Fruit fly (Drosophila melanogaster) whole organism, prepupa: Measurements from ENCODE around the gene Trf2.

ENCODE experiments used
- Blimp-1 ChIP-seq: fragments of 200-800 bp; sonication (Bioruptor generic); optimal IDR thresholded peaks from 3 replicates; lab custom pipeline; 2017; ENCODE audit warnings: missing biosample characterization, missing genetic modification characterization, mild to moderate bottlenecking, moderate library complexity, missing genetic modification reagents
- CG10669 ChIP-seq: fragments of 200-800 bp; sonication (Bioruptor generic); optimal IDR thresholded peaks from 3 replicates; lab custom pipeline; 2018; ENCODE audit warnings: missing biosample characterization, mild to moderate bottlenecking, missing genetic modification characterization, moderate library complexity
- CG11294 ChIP-seq: fragments of 200-800 bp; sonication (Bioruptor generic); IDR thresholded peaks from 2 replicates; pipeline ENCODE4 v1.3.6; 2022; ENCODE audit warnings: missing biosample characterization, missing genetic modification characterization
- CG11902 ChIP-seq: fragments of 200-800 bp; sonication (Bioruptor generic); optimal IDR thresholded peaks from 3 replicates; lab custom pipeline; 2016; ENCODE audit warnings: missing biosample characterization, missing genetic modification characterization
- CG3032 ChIP-seq: fragments of 200-800 bp; optimal IDR thresholded peaks from 2 replicates; lab custom pipeline; 2019; ENCODE audit warnings: missing biosample characterization, mild to moderate bottlenecking, missing genetic modification characterization, moderate library complexity
- CG31627 ChIP-seq: fragments of 200-800 bp; sonication (Bioruptor generic); optimal IDR thresholded peaks from 3 replicates; lab custom pipeline; 2016; ENCODE audit warnings: missing biosample characterization, missing genetic modification characterization
- CG32006 ChIP-seq: fragments of 200-800 bp; sonication (Bioruptor generic); optimal IDR thresholded peaks from 3 replicates; lab custom pipeline; 2017; ENCODE audit warnings: missing biosample characterization, mild to moderate bottlenecking, missing genetic modification characterization
- CG34406 ChIP-seq: fragments of 200-800 bp; sonication (Bioruptor generic); optimal IDR thresholded peaks from 3 replicates; lab custom pipeline; 2016; ENCODE audit warnings: missing biosample characterization, missing genetic modification characterization
- CG3919 ChIP-seq: fragments of 200-800 bp; sonication (Bioruptor generic); optimal IDR thresholded peaks from 3 replicates; lab custom pipeline; 2016; ENCODE audit warnings: missing biosample characterization, missing genetic modification characterization
- CG4318 ChIP-seq: fragments of 200-800 bp; sonication (Bioruptor generic); optimal IDR thresholded peaks from 3 replicates; lab custom pipeline; 2017; ENCODE audit warnings: missing biosample characterization, mild to moderate bottlenecking, missing genetic modification characterization
- CG6792 ChIP-seq: fragments of 200-800 bp; sonication (Bioruptor generic); optimal IDR thresholded peaks from 3 replicates; lab custom pipeline; 2016; ENCODE audit warnings: missing biosample characterization, missing genetic modification characterization
- CG6808 ChIP-seq: fragments of 200-800 bp; sonication (Bioruptor generic); optimal IDR thresholded peaks from 3 replicates; lab custom pipeline; 2017; ENCODE audit warnings: missing biosample characterization, missing genetic modification characterization, mild to moderate bottlenecking, moderate library complexity, missing genetic modification reagents
- CG7368 ChIP-seq: fragments of 200-800 bp; sonication (Bioruptor generic); optimal IDR thresholded peaks from 3 replicates; lab custom pipeline; 2016; ENCODE audit warnings: missing biosample characterization, missing genetic modification characterization
- CG8119 ChIP-seq: fragments of 200-800 bp; sonication (Bioruptor generic); IDR thresholded peaks from 3 replicates; pipeline ENCODE4 v1.3.6; 2022; ENCODE audit warnings: missing biosample characterization, missing genetic modification characterization
- CG8632 ChIP-seq: fragments of 200-800 bp; sonication (Bioruptor generic); optimal IDR thresholded peaks from 3 replicates; lab custom pipeline; 2016; ENCODE audit warnings: missing biosample characterization, missing genetic modification characterization
- Eip75B ChIP-seq: fragments of 200-800 bp; sonication (Bioruptor generic); optimal IDR thresholded peaks from 3 replicates; lab custom pipeline; 2016; ENCODE audit warnings: missing biosample characterization, missing genetic modification characterization
- Ets96B ChIP-seq: fragments of 200-800 bp; optimal IDR thresholded peaks from 2 replicates; lab custom pipeline; 2019; ENCODE audit warnings: missing biosample characterization, mild to moderate bottlenecking, missing genetic modification characterization, moderate library complexity
- Gug ChIP-seq: fragments of 200-800 bp; sonication (Bioruptor generic); IDR thresholded peaks from 2 replicates; pipeline ENCODE4 v1.3.6; 2022; ENCODE audit warnings: missing biosample characterization, missing genetic modification characterization
- Hr39 ChIP-seq: fragments of 200-800 bp; sonication (Bioruptor generic); optimal IDR thresholded peaks from 2 replicates; lab custom pipeline; 2016; ENCODE audit warnings: missing biosample characterization, missing genetic modification characterization
- Smox ChIP-seq: fragments of 200-800 bp; sonication (Bioruptor generic); optimal IDR thresholded peaks from 3 replicates; lab custom pipeline; 2016; ENCODE audit warnings: missing biosample characterization, missing genetic modification characterization
- Sox102F ChIP-seq: fragments of 200-800 bp; sonication (Bioruptor generic); optimal IDR thresholded peaks from 2 replicates; lab custom pipeline; 2016; ENCODE audit warnings: missing biosample characterization, mild to moderate bottlenecking, missing genetic modification characterization
- Sox15 ChIP-seq: fragments of 200-800 bp; sonication (Bioruptor generic); optimal IDR thresholded peaks from 3 replicates; lab custom pipeline; 2016; ENCODE audit warnings: missing biosample characterization, missing genetic modification characterization
- cyc ChIP-seq: fragments of 200-800 bp; sonication (Bioruptor generic); optimal IDR thresholded peaks from 3 replicates; lab custom pipeline; 2016; ENCODE audit warnings: missing biosample characterization, missing genetic modification characterization
- dac ChIP-seq: fragments of 200-800 bp; sonication (Bioruptor generic); optimal IDR thresholded peaks from 2 replicates; lab custom pipeline; 2017; ENCODE audit warnings: missing biosample characterization, mild to moderate bottlenecking, missing genetic modification characterization
- esn ChIP-seq: fragments of 200-800 bp; sonication (Bioruptor generic); optimal IDR thresholded peaks from 2 replicates; lab custom pipeline; 2016; ENCODE audit warnings: missing biosample characterization, mild to moderate bottlenecking, missing genetic modification characterization, moderate library complexity
- fd59A ChIP-seq: fragments of 200-800 bp; sonication (Bioruptor generic); optimal IDR thresholded peaks from 2 replicates; lab custom pipeline; 2017; ENCODE audit warnings: missing biosample characterization, mild to moderate bottlenecking, missing genetic modification characterization, missing genetic modification reagents
- lz ChIP-seq: fragments of 200-800 bp; sonication (Bioruptor generic); optimal IDR thresholded peaks from 3 replicates; lab custom pipeline; 2016; ENCODE audit warnings: missing biosample characterization, missing genetic modification characterization
- pdm3 ChIP-seq: fragments of 200-800 bp; sonication (Bioruptor generic); optimal IDR thresholded peaks from 3 replicates; lab custom pipeline; 2016; ENCODE audit warnings: missing biosample characterization, missing genetic modification characterization
- salr ChIP-seq, 2 experiments: fragments of 200-800 bp; sonication (Bioruptor generic); optimal IDR thresholded peaks; 3 replicates each; lab custom pipeline; 2016 to 2018; ENCODE audit warnings: missing biosample characterization in 2 of 2, missing genetic modification characterization in 2 of 2, mild to moderate bottlenecking in 1 of 2
- svp ChIP-seq: fragments of 200-800 bp; sonication (Bioruptor generic); peaks from one replicate; lab custom pipeline; 2016; ENCODE audit warnings: missing biosample characterization, missing genetic modification characterization
- topi ChIP-seq: fragments of 200-800 bp; sonication (Bioruptor generic); optimal IDR thresholded peaks from 3 replicates; lab custom pipeline; 2016; ENCODE audit warnings: missing biosample characterization, missing genetic modification characterization

Trf2 gene

dm6 chrX:8444279-8444678 lies 35.2 kb downstream of the Trf2 start:
- TF ChIP-seq Sox15 = no peak

DNA sequence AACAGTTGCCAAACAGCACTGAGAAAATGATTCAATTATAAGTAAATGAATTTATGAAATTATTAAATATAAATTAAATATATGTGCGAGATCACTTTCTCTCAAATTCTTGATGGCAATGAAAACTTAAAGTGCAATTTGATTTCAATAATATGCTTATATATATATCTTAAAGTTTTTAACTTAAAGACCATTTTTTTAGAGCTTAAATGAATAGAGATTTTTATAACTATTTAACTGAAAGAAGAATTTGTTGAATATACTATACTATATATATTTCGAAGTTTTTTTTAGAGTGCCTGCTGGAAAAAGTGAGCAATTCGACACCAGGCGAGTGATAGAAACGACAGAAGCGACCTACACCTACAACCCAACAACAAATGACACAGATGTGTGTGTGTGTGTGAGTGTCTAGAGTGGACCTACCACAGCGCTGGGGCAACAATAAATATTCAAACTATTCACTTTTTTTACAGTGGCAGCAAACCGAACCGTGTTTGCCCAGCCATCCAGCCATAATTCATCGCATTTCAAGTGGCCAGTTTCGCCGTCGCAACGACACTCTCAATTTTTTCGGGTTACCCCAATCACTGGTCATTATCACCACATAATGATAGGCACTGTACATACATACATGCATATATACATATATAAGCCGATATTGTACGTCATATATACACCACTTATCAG lies 36.0 kb downstream of the Trf2 start:
- no peak for TF ChIP-seq Eip75B
- TF ChIP-seq pdm3 (GFP tag; lab: Kevin White, UChicago) = no peak
- peak; percentile 14 for TF ChIP-seq esn (GFP tag; lab: Kevin White, UChicago)

DNA sequence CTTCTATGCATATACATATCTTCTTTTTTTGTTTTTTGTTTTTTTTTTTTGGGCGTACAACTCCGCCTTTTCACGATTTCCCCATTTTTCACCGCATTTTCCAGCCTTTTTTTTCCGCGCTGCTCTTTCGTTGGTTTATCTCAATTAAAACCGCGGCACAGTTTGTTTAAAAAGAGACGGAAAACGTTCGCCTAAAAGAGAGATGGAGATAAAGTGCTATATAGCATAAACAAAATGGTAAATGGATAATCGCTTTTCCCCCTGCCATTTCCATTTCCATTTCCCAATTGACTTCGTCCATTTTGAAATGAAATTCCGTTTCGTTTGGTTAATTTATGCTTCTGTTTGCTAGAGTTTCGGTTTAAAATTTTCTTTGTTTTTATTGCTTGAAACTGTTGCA lies 38.1 kb downstream of the Trf2 start:
- TF ChIP-seq Ets96B (tag; lab: Kevin White, UChicago) (no peak), CG31627 (no peak), CG10669 (GFP tag; lab: Kevin White, UChicago) (no peak), cyc (GFP tag; lab: Kevin White, UChicago) (no peak), CG6792 (GFP tag; lab: Kevin White, UChicago) (no peak), Gug (no peak), CG11902 (GFP tag; lab: Kevin White, UChicago) (no peak), CG32006 (no peak), CG8119 (GFP tag; lab: Robert Waterston, UW) (no peak), Hr39 (GFP tag; lab: Kevin White, UChicago) (no peak)

- TF ChIP-seq salr (GFP tag; optimal IDR thresholded peaks at IDR 0.05; lab: Kevin White, UChicago) (no peak), fd59A (no peak), CG7368 (GFP tag; lab: Kevin White, UChicago) (no peak), Smox (GFP tag; lab: Kevin White, UChicago) (no peak), CG3919 (no peak)
Measured at dm6 chrX:8448171-8448570, 39.1 kb downstream of the Trf2 start.

DNA sequence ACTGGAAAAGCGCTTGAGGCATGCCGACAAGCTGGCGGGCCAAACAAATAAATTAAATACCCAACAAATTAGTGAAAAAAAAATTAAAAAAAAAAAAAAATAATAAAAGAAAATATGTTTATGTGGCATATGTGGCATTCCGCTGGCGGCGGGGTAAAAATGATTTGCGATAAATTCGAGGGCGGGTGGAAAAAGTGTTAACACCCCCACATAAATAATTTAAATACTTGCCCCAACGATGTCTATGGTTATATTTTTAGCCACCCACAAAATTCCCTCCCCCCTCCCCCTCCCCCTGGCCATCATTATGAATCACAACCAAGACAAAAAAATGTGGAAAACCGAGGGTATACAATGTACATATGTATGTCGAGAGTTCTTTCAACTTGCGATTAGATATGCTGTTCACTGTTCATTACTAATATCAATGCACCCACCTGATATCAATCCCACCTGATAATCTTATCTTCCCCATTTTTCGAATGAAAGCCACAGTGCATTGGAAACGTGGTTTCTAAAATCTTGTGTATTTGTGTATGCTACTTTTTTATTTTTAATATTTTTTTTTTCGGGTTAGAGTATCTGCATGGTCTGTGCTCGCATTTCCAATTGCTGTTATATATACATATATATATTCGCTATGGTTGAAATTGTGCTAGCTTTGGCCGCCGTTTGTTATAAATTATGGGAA lies 41.3 kb downstream of the Trf2 start:
- no peak for TF ChIP-seq CG34406 (GFP tag; lab: Kevin White, UChicago)
- TF ChIP-seq fd59A = no peak
- TF ChIP-seq Sox102F (GFP tag; lab: Kevin White, UChicago) = no peak
- TF ChIP-seq lz (GFP tag; lab: Kevin White, UChicago) = no peak
- TF ChIP-seq dac (GFP tag; lab: Kevin White, UChicago) = no peak
- TF ChIP-seq Gug = no peak
- no peak for TF ChIP-seq CG32006
- no peak for TF ChIP-seq pdm3 (GFP tag; lab: Kevin White, UChicago)
- TF ChIP-seq CG3919 = no peak
- no peak for TF ChIP-seq CG6808 (GFP tag; lab: Kevin White, UChicago)

dm6 chrX:8452163-8452562 lies 43.1 kb downstream of the Trf2 start:
- TF ChIP-seq CG3032 (tag; lab: Kevin White, UChicago) (no peak), Eip75B (no peak), topi (GFP tag; lab: Kevin White, UChicago) (no peak), CG10669 (GFP tag; lab: Kevin White, UChicago) (no peak), CG8632 (GFP tag; lab: Kevin White, UChicago) (no peak), Blimp-1 (GFP tag; lab: Kevin White, UChicago) (no peak), svp (GFP tag; lab: Kevin White, UChicago) (no peak), fd59A (no peak), CG3919 (no peak), CG6808 (GFP tag; lab: Kevin White, UChicago) (no peak), salr (GFP tag; optimal IDR thresholded peaks at IDR 0.05; lab: Kevin White, UChicago) (no peak), esn (GFP tag; lab: Kevin White, UChicago) (no peak), CG4318 (GFP tag; lab: Kevin White, UChicago) (no peak), CG11294 (GFP tag; lab: Robert Waterston, UW) (no peak)
